Worm (Caenorhabditis elegans) whole organism, L4 larva: ENCODE data around the gene rom-2.

Experiments
- T26A8.4 ChIP-seq: fragments of 200-800 bp; sonication (Bioruptor generic); IDR thresholded peaks from 2 replicates; pipeline ENCODE4 v1.3.6; 2022; ENCODE audit warnings: missing genetic modification characterization, missing compliant biosample characterization
- Y105C5A.15 ChIP-seq: fragments of 200-800 bp; sonication (Bioruptor generic); IDR thresholded peaks from 2 replicates; pipeline ENCODE4 v1.3.6; 2022; ENCODE audit warnings: missing genetic modification characterization, missing compliant biosample characterization
- ZK337.2 ChIP-seq: fragments of 200-800 bp; sonication (Bioruptor generic); IDR thresholded peaks from 2 replicates; pipeline ENCODE4 v1.3.6; 2022; ENCODE audit warnings: missing genetic modification reagents, missing genetic modification characterization, missing compliant biosample characterization
- ces-1 ChIP-seq: fragments of 150-350 bp; sonication (generic microtip); optimal IDR thresholded peaks from 4 replicates; lab custom pipeline; 2014; ENCODE audit warnings: missing biosample characterization, missing genetic modification reagents, missing genetic modification characterization
- daf-12 ChIP-seq: fragments of 150-350 bp; optimal IDR thresholded peaks from 2 replicates; lab custom pipeline; 2014; ENCODE audit warnings: missing biosample characterization, missing genetic modification reagents, missing genetic modification characterization
- daf-19 ChIP-seq: fragments of 200-800 bp; sonication (Bioruptor generic); conservative IDR thresholded peaks from 2 replicates; pipeline ENCODE4 v1.3.6; 2022; ENCODE audit warnings: missing genetic modification characterization, missing compliant biosample characterization
- gei-8 ChIP-seq: fragments of 200-800 bp; sonication (Bioruptor generic); optimal IDR thresholded peaks from 2 replicates; lab custom pipeline; 2018; ENCODE audit warnings: mild to moderate bottlenecking, missing genetic modification characterization, missing compliant biosample characterization
- jun-1 ChIP-seq: fragments of 150-350 bp; optimal IDR thresholded peaks from 2 replicates; lab custom pipeline; 2014; ENCODE audit warnings: missing biosample characterization, missing genetic modification reagents, missing genetic modification characterization
- lsy-2 ChIP-seq, 2 experiments: fragments of 150-350 bp in 1 of 2; sonication (generic microtip) in 1 of 2; optimal IDR thresholded peaks; 2 replicates each; lab custom pipeline; 2014 to 2017; ENCODE audit warnings: missing biosample characterization in 2 of 2, missing genetic modification characterization in 2 of 2
- nhr-237 ChIP-seq: sonication (generic microtip); optimal IDR thresholded peaks from 2 replicates; lab custom pipeline; 2017; ENCODE audit warnings: missing biosample characterization, missing genetic modification characterization
- nhr-28 ChIP-seq: fragments of 150-350 bp; optimal IDR thresholded peaks from 2 replicates; lab custom pipeline; 2014; ENCODE audit warnings: missing biosample characterization, missing genetic modification characterization
- nhr-6 ChIP-seq: fragments of 150-350 bp; optimal IDR thresholded peaks from 2 replicates; lab custom pipeline; 2014; ENCODE audit warnings: missing biosample characterization, missing genetic modification characterization
- pqm-1 ChIP-seq: sonication (generic microtip); optimal IDR thresholded peaks from 2 replicates; lab custom pipeline; 2017; ENCODE audit warnings: missing biosample characterization, missing genetic modification characterization

DNA sequence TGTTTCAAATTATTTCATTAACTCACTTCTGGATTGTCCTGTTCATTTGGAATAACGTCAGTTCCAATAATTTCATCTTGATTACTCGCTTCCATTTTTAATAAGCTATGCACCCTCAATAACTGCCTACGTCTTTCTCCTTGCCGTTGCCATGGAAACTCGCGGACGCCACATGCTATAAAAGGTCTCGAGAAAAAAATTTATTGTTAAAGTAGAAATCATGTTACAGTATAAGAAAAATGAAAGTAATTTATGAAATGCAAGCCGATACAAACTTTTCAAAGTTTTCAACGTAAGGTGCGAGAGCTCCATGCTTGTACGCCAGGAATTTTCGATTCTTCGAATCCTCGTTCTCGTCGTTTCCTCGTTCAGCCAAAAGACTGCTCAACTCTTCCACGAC lies 16.6 kb upstream of the rom-2 start, which contains the start of gene bbs-4:
- TF ChIP-seq nhr-237 (tag; lab: Kevin White, UChicago) (no peak), daf-12 (tag; lab: Kevin White, UChicago) (no peak), T26A8.4 (GFP tag; lab: Robert Waterston, UW) (no peak), gei-8 (GFP tag; lab: Kevin White, UChicago) (no peak), Y105C5A.15 (GFP tag; lab: Robert Waterston, UW) (no peak), nhr-28 (no peak), pqm-1 (tag; lab: Kevin White, UChicago) (no peak), daf-19 (GFP tag; lab: Robert Waterston, UW) (no peak), ZK337.2 (GFP tag; lab: Robert Waterston, UW) (no peak), ces-1 (GFP tag; lab: Kevin White, UChicago) (no peak), jun-1 (tag; lab: Kevin White, UChicago) (no peak), nhr-6 (tag; lab: Kevin White, UChicago) (no peak), lsy-2 (tag; optimal IDR thresholded peaks at IDR 0.05; lab: Kevin White, UChicago) (no peak)
